Fruit fly (Drosophila melanogaster) whole organism, larva: ENCODE data around the gene vn.

Experiments used
- noc ChIP-seq: fragments of 200-800 bp; sonication (Bioruptor generic); optimal IDR thresholded peaks from 3 replicates; lab custom pipeline; 2019; ENCODE audit warnings: missing biosample characterization, mild to moderate bottlenecking, missing genetic modification characterization, moderate library complexity

Gene vn

dm6 chr3L:5845466-5845865, at the start of gene vn:
TSS of gene vn (minus strand) at chr3L:5845664.
- TF ChIP-seq noc (tag; lab: Kevin White, UChicago), result no peak

DNA sequence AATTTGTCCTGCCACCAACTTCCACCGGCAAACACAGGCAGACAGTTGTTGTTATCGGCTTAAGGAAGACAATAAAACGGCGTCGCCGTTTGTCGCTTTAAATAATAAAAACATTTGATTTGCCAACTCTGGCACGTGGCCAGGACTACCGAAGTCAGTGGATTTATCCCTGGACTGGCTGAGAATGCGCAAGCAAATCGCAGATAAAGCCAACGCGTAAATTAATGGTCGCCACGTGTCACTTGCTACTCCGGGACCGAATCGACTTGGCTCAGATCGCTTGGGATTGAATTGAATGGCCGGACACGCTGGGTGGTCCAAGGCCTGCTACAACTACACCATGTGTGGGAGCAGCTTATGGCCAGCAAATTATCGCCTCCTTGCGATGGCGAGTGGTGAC, 47.6 kb upstream of the vn start:
- TF ChIP-seq noc (tag; lab: Kevin White, UChicago), result no peak

- TF ChIP-seq noc (tag; lab: Kevin White, UChicago), result no peak
Observed at dm6 chr3L:5891812-5892211, 46.3 kb upstream of the vn start.

DNA sequence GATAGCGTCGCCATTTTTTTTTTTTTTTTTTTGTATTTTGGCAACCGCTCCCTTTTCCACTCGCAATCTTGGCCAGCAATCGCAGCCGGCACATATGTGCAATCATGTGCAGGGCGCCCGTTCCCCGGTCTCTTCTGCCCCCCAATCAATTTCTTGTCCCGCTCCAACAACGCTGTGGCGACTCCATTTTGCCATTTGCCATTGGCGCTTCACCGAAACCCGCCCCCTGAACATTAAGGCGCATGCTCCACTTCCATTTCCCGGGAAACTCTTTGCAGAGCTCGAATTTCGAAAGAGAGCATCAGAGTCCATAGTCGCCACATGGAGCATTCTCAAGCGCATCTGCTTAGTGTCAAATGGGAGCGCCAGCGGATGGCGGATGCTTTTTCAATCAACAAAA, 45.6 kb upstream of the vn start:
- TF ChIP-seq noc (tag; lab: Kevin White, UChicago), result no peak

- TF ChIP-seq noc (tag; lab: Kevin White, UChicago), result no peak
Observed at dm6 chr3L:5884735-5885134, 39.3 kb upstream of the vn start.

dm6 chr3L:5882209-5882403, 36.6 kb upstream of the vn start, which contains the start of gene CG13287:
TSS of gene CG13287 (plus strand) at chr3L:5882304.
- no peak for TF ChIP-seq noc (tag; lab: Kevin White, UChicago)

DNA sequence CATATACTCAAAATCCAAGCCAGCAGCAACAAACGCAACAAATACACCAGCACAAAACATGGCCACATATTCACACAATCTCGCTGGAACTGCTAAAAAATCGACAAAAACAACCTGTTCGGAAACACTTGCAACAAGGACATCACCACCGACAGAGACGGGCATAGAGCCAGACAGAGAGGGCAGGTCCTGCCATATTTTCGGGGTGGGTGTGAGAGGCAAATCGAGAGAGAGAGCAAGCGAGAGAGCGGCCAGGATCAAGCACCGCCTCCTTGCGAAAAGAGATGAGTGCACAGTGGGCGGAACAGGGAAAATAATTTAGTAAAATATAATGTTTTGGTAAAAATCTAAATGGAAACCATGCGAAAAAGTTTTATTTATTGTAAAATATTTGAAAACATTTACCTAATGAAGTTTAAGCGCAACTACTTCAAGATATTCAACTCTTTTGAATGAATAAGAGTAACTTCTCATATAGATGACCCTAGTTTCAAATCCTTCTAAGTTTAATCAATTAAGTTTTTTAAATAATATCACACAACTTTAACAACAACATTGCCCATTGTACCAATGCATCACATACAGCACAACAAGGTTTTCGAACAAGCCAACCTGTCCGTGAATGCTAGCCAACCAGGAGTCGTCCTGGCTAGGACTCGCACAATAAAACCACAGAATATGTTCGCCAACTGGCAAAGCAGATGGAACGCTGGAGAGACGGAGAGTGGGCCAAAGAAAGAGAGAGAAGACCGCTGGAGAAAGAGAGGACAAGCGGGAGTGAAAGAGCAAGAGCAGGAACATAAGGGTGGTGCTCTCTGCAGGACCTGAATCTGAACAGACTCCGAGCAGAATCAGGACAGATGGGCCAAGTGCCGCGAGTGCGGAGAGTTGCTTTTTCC, 36.1 kb upstream of the vn start:
- no peak for TF ChIP-seq noc (tag; lab: Kevin White, UChicago)

dm6 chr3L:5878734-5879291, 33.3 kb upstream of the vn start:
- no peak for TF ChIP-seq noc (tag; lab: Kevin White, UChicago)

- no peak for TF ChIP-seq noc (tag; lab: Kevin White, UChicago)
Observed at dm6 chr3L:5873011-5873410, 27.5 kb upstream of the vn start, which contains the start of gene CG18586. TSS of gene CG18586 (plus strand) at chr3L:5873311.

- TF ChIP-seq noc (tag; lab: Kevin White, UChicago), result no peak
Observed at dm6 chr3L:5871201-5871600, 25.7 kb upstream of the vn start, which contains the start of gene CG5568. TSS of gene CG5568 (plus strand) at chr3L:5871501.

DNA sequence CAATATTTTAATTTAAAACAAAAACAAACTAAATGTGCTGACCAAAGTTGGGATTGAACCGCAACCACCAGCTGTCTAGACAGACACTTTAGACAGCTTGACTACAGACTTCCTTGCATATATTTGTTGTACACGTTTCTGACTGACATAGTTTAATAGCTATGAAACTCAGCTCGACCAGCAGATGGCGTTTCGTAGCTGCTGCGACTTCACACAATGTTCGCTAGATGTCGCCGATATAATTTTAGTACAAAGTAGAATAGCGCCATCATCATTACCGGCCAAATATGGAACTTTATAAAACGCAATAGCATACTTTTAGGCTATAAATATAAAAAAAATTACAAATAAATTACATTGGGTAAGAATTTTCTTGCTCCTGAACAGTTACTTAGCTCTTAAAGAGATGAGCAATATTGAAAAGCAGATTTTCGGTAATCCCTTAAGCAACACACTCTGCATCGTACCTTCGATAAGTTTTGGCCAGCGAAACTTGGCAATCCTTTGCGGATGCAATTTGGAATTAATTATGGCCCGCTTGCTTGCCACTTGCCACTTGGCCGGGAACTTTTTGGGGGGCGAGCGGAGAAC, 24.2 kb upstream of the vn start:
- TF ChIP-seq noc (tag; lab: Kevin White, UChicago), result no peak

- TF ChIP-seq noc (tag; lab: Kevin White, UChicago), result no peak
Observed at dm6 chr3L:5866924-5867323, 21.5 kb upstream of the vn start.

DNA sequence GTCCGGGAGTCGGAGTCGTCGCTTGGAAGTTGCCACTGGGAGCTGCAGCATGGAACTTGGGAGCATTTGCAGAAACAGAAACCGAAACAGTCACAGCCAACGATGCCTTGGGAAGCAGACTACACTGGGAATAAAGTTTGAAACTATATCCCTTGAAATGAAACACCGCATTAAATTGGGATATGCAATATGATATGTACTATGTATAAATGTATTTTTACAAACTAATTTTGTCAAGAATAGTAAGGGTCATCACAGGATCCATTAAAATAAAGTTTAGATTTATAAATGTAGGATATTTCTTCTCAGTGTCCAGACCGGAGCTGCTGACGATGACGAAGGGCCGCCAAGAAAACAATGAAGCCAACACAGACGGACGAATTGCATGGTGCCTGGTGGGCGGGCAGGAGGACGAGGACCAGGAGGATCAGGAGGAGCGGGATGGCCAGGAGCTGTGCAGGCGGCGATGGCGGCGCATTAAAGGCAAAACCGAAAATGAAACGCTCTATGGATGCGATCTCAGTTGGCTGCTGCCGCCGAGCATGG, 18.5 kb upstream of the vn start:
- no peak for TF ChIP-seq noc (tag; lab: Kevin White, UChicago)

- TF ChIP-seq noc (tag; lab: Kevin White, UChicago), result no peak
Observed at dm6 chr3L:5862994-5863393, 17.5 kb upstream of the vn start.

DNA sequence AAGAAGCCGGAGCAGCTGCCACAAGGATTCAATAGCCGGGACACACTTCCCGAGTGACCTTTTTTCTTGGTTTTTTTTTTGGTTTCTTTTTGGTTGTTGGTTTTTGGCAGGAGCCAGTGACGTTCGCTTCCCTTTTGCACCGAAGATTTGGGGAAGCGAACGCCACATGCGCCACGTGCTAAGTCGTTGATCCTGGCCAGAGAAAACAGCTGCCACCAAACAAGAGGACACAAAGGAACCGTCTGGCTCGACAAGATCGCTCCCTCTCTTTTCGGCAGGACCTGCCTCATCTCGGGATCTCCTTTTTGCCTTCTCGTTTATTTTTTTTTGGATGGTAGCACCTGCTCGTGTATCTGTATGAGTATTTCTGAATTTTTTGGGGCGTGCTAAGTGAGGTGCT, 13.6 kb upstream of the vn start:
- TF ChIP-seq noc (tag; lab: Kevin White, UChicago), result no peak

DNA sequence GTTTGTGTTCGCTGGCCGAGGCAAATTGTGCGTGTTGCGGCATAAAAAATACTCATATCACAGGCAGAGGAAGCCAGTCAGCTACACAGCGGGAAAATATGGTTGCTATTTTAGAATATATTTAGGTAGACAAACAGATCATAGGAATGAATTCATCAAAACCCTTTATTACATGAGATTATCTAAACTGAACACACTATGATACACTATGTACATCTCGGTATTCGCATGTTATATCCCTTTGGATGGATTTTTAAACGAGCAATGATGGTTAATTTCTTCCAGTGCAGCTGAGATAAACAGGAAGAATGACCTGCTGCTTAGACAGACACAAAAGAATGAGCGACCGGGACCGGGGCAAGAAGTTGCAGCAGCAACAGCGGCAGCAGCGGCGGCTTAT, 11.5 kb upstream of the vn start:
- TF ChIP-seq noc (tag; lab: Kevin White, UChicago), result no peak
